Fruit fly (Drosophila melanogaster): Measurements from ENCODE around the gene Timp.

Gene Timp

DNA sequence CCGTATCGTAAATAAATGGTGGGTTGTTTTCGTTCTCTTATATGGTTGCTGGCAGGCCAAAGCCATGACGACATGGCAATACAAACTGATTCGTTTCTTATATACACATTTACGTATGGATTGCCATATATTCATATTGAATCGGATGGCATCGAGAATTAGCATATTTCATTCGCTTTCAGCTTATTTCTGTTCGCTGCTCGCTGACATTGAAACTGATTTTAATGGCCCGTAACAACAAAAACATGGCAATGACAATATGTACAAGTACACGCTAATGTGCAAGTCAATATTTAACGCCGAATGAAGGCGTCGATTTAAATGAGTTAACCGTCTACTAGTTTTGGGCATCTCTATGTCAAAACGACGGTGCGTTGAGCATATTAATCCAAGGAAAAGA, 26.8 kb downstream of the Timp start:
- TF ChIP-seq CG8478 (optimal IDR thresholded peaks at IDR 0.05) (no peak), CTCF (optimal IDR thresholded peaks at IDR 0.05) (no peak)

- TF ChIP-seq CG8478 (optimal IDR thresholded peaks at IDR 0.05): no peak
- no peak for TF ChIP-seq CTCF (optimal IDR thresholded peaks at IDR 0.05)
These were observed 35.8 kb downstream of the Timp start for dm6 chr3R:10176927-10177511.

DNA sequence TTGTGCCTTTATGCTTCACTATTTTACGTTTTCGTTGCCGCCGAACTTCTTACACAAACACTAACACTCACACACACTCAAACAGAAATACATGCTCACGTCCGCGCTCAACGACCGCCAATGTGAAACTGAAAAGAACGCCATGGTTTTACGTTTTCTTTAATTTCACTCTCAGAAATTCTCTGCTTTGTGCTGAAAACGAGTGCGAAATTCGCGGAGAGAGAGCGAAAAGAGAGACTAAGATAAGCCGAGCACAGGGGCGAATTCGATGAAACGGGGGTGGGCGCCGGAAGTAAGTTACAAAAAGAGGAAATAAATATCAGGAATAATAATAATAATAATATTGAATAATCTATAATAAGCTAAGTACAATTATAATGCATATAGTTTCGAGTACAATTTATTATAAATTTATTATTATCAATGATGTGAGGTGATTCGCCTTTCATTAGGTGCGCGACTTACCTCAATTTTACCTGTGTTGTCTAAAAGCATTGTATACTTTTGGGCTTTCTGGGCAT, 42.4 kb downstream of the Timp start, which contains the start of gene Best1:
Gene Best1 (minus strand): TSS at position 132 of the 521 bp plus-strand sequence.
- no peak for TF ChIP-seq CTCF (optimal IDR thresholded peaks at IDR 0.05)
- no peak for TF ChIP-seq CG8478 (optimal IDR thresholded peaks at IDR 0.05)

- TF ChIP-seq CTCF (optimal IDR thresholded peaks at IDR 0.05): no peak
- TF ChIP-seq CG8478 (optimal IDR thresholded peaks at IDR 0.05): no peak
These were observed 43.6 kb downstream of the Timp start for dm6 chr3R:10169124-10169766.

DNA sequence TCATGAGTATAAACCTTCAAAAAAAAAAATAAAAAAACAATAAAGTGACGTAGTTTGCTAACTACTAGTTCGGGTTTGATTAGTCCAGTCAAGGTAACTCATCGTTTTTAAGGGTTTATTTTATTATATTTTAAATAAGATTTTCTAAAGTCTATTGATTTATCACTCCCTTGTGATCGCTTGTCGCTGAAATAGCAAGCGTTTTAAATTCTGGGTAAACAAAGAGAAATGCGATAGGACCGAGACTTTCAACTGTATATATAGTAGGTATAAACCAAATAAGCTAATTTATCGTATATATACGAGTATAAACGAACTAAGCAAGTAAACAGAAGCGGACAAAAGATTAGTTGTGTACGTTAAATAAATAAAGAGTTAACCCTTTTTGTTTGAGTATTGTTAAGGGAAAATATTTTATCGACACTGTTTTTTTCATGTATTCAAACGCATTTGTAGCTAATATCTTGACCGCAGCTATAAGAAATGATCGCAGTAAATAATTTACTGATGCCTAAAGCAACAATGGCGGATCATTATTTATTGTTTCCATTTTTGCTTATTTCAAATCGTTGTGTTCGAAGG, 44.2 kb downstream of the Timp start:
- TF ChIP-seq CTCF (optimal IDR thresholded peaks at IDR 0.05) (no peak), CG8478 (optimal IDR thresholded peaks at IDR 0.05) (no peak)

DNA sequence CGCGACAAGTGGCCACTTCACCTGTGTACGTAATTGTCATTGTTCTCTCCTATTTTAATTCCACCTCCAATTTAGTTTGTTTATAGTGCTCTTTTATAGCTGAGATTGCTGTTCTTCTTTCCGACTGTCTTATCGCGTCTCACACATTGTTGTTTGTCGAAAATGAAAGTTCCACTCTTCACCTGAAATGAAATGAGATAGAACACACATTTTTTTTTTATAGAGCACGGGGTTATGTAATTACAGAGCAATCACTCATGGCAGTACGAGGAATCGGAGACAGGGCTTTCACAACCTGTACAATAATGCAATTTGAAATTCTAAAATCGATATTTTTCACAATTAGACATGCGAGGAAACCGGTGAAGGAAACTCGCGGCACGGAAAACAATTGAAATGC, 45.5 kb downstream of the Timp start:
- TF ChIP-seq CG8478 (optimal IDR thresholded peaks at IDR 0.05): no peak
- no peak for TF ChIP-seq CTCF (optimal IDR thresholded peaks at IDR 0.05)

DNA sequence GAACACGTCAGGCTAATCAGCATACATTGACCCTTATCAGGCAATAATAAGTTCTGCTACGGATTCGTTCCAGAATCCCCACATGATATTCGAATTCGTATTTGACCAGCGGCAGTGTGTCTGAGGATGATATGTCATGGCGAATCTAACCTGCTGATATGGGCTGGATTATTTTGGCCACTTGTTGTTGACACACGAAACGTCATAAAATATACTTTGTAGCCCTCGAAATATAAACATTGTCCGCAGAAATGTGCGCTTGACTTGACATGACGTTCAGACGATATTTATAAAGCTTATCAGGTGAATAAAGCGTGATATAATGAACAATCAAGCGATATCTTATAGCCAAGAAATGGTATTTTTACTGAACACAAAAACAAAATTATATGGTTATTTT, 46.5 kb downstream of the Timp start:
- no peak for TF ChIP-seq CTCF (optimal IDR thresholded peaks at IDR 0.05)
- no peak for TF ChIP-seq CG8478 (optimal IDR thresholded peaks at IDR 0.05)

DNA sequence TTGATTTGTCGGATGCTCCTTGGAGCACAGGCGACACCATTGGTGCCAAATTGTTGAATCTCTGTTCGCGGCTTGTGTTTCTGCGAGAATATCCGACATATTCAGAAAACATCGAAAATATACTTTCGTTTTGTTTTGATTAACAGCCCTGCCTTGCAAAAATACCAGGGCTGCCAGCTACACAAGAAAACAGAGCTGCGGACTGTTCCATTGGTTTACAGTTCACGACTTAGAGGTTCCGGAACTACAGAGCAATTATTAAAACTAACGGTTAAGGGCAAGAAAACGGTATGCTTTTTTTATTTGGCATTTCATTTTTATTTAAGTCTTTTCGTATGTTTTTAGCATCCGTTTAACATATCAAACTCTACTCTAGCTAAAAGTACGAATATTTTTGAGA, 51.6 kb downstream of the Timp start, which contains the start of gene CG6254:
Gene CG6254 (minus strand): TSS at position 169 of the 400 bp plus-strand sequence.
- TF ChIP-seq CTCF (optimal IDR thresholded peaks at IDR 0.05) (peak; percentile 7 to 20), CG8478 (optimal IDR thresholded peaks at IDR 0.05) (no peak)

DNA sequence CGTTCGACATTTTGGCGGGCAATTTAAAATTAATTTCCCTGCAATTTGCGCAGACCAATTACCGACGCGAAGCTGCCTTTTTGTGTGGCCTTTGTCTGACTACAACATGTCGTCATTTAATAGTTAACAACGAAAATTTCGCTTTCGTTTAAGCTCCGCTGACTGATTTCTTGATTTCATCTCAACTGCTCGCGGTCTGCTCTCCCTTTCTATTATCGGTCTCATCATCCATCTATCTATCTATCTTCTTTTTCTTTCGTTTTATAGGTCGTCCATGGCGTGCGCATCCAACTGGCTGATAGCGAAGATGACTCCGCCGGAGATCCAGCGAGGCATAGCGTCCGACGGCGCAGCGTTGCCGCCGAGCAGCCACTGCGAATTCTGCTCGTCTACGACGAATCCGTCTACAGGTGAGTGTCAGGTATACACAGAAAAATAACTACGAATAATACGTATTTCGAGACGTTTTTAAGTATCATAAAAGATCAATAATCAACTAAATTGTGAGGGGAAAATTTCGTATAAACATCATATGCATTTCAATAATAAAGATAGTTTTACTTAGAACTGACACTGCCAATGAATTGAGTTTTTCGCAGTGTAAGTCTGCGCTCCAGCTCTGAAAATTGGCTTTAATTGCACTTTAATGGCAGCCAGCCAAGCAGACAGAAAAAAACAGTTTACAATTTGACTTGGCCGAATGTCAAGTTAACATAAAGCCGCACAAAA, 58.7 kb downstream of the Timp start:
- no peak for TF ChIP-seq CG8478 (optimal IDR thresholded peaks at IDR 0.05)
- TF ChIP-seq CTCF (optimal IDR thresholded peaks at IDR 0.05): no peak
